Worm (Caenorhabditis elegans) whole organism, L4/young adult: Measurements from ENCODE around the gene str-155.

Source experiments
- W03F9.2 ChIP-seq: fragments of 150-350 bp; optimal IDR thresholded peaks from 2 replicates; lab custom pipeline; 2014; ENCODE audit warnings: missing biosample characterization, missing genetic modification characterization
- dao-5 ChIP-seq: sonication (generic microtip); optimal IDR thresholded peaks from 2 replicates; lab custom pipeline; 2016; ENCODE audit warnings: missing genotype, missing genetic modification characterization, moderate library complexity, missing compliant biosample characterization
- him-1 ChIP-seq: sonication (generic microtip); optimal IDR thresholded peaks from 2 replicates; lab custom pipeline; 2016; ENCODE audit warnings: missing genotype, missing genetic modification reagents, missing genetic modification characterization, missing compliant biosample characterization

ce11 chrIV:4866599-4866998 is 49.2 kb upstream of the str-155 start:
- TF ChIP-seq him-1 (tag; lab: Kevin White, UChicago) (no peak), W03F9.2 (tag; lab: Kevin White, UChicago) (no peak), dao-5 (tag; lab: Kevin White, UChicago) (no peak)
